Fruit fly (Drosophila melanogaster): ENCODE measurements around the gene Spn77Bb.
A peak's percentile ranks its signal among the peaks of the same experiment; 100 is the strongest.

Spn77Bb gene

dm6 chr3L:20275886-20276285 is 44.9 kb upstream of the Spn77Bb start (continued):
- TF ChIP-seq Dek (tag; optimal IDR thresholded peaks at IDR 0.05) (no peak), CG10321 (GFP tag; IDR thresholded peaks at IDR 0.05) (no peak), zfh1 (GFP tag; IDR thresholded peaks at IDR 0.05) (0 out of 3 replicates have a peak, but pooled peaks have one; percentile 33), Nf-YA (GFP tag; IDR thresholded peaks at IDR 0.05) (peak; percentile 52), CG3407 (GFP tag; optimal IDR thresholded peaks at IDR 0.05) (peak; percentile 51), oc (tag; optimal IDR thresholded peaks at IDR 0.05) (no peak), onecut (GFP tag; IDR thresholded peaks at IDR 0.05) (no peak), en (GFP tag; optimal IDR thresholded peaks at IDR 0.05) (no peak), ken (GFP tag; IDR thresholded peaks at IDR 0.05) (peak; percentile 52; the same call in 1 of the 3 replicates), Atf-2 (GFP tag; optimal IDR thresholded peaks at IDR 0.05) (no peak), CG10267 (tag; optimal IDR thresholded peaks at IDR 0.05) (no peak), Xrp1 (GFP tag; IDR thresholded peaks at IDR 0.05) (peak; percentile 46), Dfd (GFP tag; optimal IDR thresholded peaks at IDR 0.05) (no peak), sr (GFP tag; IDR thresholded peaks at IDR 0.05) (0 out of 3 replicates have a peak, but pooled peaks have one; percentile 55), CG30020 (tag; optimal IDR thresholded peaks at IDR 0.05) (no peak), gce (GFP tag; IDR thresholded peaks at IDR 0.05) (0 out of 3 replicates have a peak, but pooled peaks have one; percentile 47)

- peak; percentile 45 for TF ChIP-seq BtbVII (GFP tag; optimal IDR thresholded peaks at IDR 0.05)
- peak; percentile 41; the same call in 1 of the 2 replicates for TF ChIP-seq sisA (GFP tag; IDR thresholded peaks at IDR 0.05)
- peak; percentile 11 for TF ChIP-seq CG6254 (GFP tag; optimal IDR thresholded peaks at IDR 0.05)
- peak; percentile 62 for TF ChIP-seq unpg (GFP tag; optimal IDR thresholded peaks at IDR 0.05)
- peak; percentile 13 for TF ChIP-seq CG13775 (GFP tag; optimal IDR thresholded peaks at IDR 0.05)
- TF ChIP-seq Meics (GFP tag; optimal IDR thresholded peaks at IDR 0.05), result peak; percentile 74
- TF ChIP-seq dpn (GFP tag; optimal IDR thresholded peaks at IDR 0.05), result peak in 1 of 2 experiments; percentile 39
- no peak for TF ChIP-seq gt (GFP tag; IDR thresholded peaks at IDR 0.05)
- peak; percentile 64 for TF ChIP-seq Ptx1 (GFP tag; IDR thresholded peaks at IDR 0.05)
- TF ChIP-seq CG2120 (GFP tag; optimal IDR thresholded peaks at IDR 0.05), result peak; percentile 60
- peak; percentile 72 for TF ChIP-seq CG11504 (tag; optimal IDR thresholded peaks at IDR 0.05)
- TF ChIP-seq CG14710 (tag; optimal IDR thresholded peaks at IDR 0.05), result peak; percentile 9
- TF ChIP-seq ham (GFP tag; IDR thresholded peaks at IDR 0.05), result no peak
- TF ChIP-seq NK7.1 (GFP tag; optimal IDR thresholded peaks at IDR 0.05), result peak; percentile 10
- TF ChIP-seq CG5180 (GFP tag; optimal IDR thresholded peaks at IDR 0.05), result no peak
- no peak for TF ChIP-seq CG34376 (GFP tag; optimal IDR thresholded peaks at IDR 0.05)
- TF ChIP-seq lmd (GFP tag; IDR thresholded peaks at IDR 0.05), result peak; percentile 41; the same call in 1 of the 2 replicates
- TF ChIP-seq amos (GFP tag; IDR thresholded peaks at IDR 0.05; ENCODE audit: partially characterized antibody), result no peak
- peak; percentile 45 for TF ChIP-seq CG1603 (tag; optimal IDR thresholded peaks at IDR 0.05)
- TF ChIP-seq Spps (tag; optimal IDR thresholded peaks at IDR 0.05), result no peak
- TF ChIP-seq Camta (GFP tag; optimal IDR thresholded peaks at IDR 0.05), result peak; percentile 30
- peak; percentile 53; the same call in 1 of the 3 replicates for TF ChIP-seq CG34422 (GFP tag; IDR thresholded peaks at IDR 0.05)
- TF ChIP-seq CG8388 (GFP tag; optimal IDR thresholded peaks at IDR 0.05), result peak; percentile 39
- no peak for TF ChIP-seq MBD-R2 (GFP tag; IDR thresholded peaks at IDR 0.05)
- peak; percentile 53 for TF ChIP-seq grau (tag; optimal IDR thresholded peaks at IDR 0.05)
- peak; percentile 53 for TF ChIP-seq Hand (GFP tag; optimal IDR thresholded peaks at IDR 0.05)
- TF ChIP-seq CG6813 (GFP tag; optimal IDR thresholded peaks at IDR 0.05), result peak; percentile 4
- TF ChIP-seq Hmr (GFP tag; optimal IDR thresholded peaks at IDR 0.05), result peak; percentile 55
- TF ChIP-seq repo (GFP tag; optimal IDR thresholded peaks at IDR 0.05), result no peak
- TF ChIP-seq D19B (GFP tag; optimal IDR thresholded peaks at IDR 0.05), result no peak
- TF ChIP-seq CG9437 (GFP tag; optimal IDR thresholded peaks at IDR 0.05), result no peak
- peak; percentile 79 for TF ChIP-seq CG18599 (GFP tag; optimal IDR thresholded peaks at IDR 0.05)
- peak; percentile 48 for TF ChIP-seq ind (GFP tag; optimal IDR thresholded peaks at IDR 0.05)
- TF ChIP-seq Hr3 (GFP tag; optimal IDR thresholded peaks at IDR 0.05), result peak; percentile 13
These were observed 44.1 kb upstream of the Spn77Bb start for dm6 chr3L:20276615-20277014.
